Fruit fly (Drosophila melanogaster) whole organism, embryonic: ENCODE data around the gene alphaKap4.

Experiments used
- Ada2b ChIP-seq: fragments of 200-800 bp; sonication (Bioruptor generic); IDR thresholded peaks from 2 replicates; pipeline ENCODE4 v1.3.6; 2022; ENCODE audit warnings: missing biosample characterization, missing genetic modification characterization
- Antp ChIP-seq: fragments of 200-800 bp; sonication (Bioruptor generic); optimal IDR thresholded peaks from 3 replicates; lab custom pipeline; 2016; ENCODE audit warnings: missing biosample characterization, missing genetic modification characterization
- B-H2 ChIP-seq: fragments of 200-800 bp; sonication (Bioruptor generic); optimal IDR thresholded peaks from 2 replicates; lab custom pipeline; 2018; ENCODE audit warnings: missing biosample characterization, mild to moderate bottlenecking, missing genetic modification characterization
- BtbVII ChIP-seq: fragments of 200-800 bp; sonication (Bioruptor generic); optimal IDR thresholded peaks from 3 replicates; lab custom pipeline; 2017; ENCODE audit warnings: missing biosample characterization, mild to moderate bottlenecking, missing genetic modification characterization
- CG10366 ChIP-seq: fragments of 200-800 bp; sonication (Bioruptor generic); IDR thresholded peaks from 2 replicates; pipeline ENCODE4 v1.3.6; 2022; ENCODE audit warnings: missing biosample characterization, missing genetic modification characterization
- CG10462 ChIP-seq: fragments of 200-800 bp; sonication (Bioruptor generic); optimal IDR thresholded peaks from 2 replicates; lab custom pipeline; 2016; ENCODE audit warnings: missing biosample characterization, missing genetic modification characterization
- CG12659 ChIP-seq: fragments of 200-800 bp; sonication (Bioruptor generic); optimal IDR thresholded peaks from 3 replicates; lab custom pipeline; 2017; ENCODE audit warnings: mild to moderate bottlenecking, missing biosample characterization, missing genetic modification reagents, missing genetic modification characterization
- CG14667 ChIP-seq: fragments of 200-800 bp; sonication (Bioruptor generic); IDR thresholded peaks from 2 replicates; pipeline ENCODE4 v1.3.6; 2022; ENCODE audit warnings: missing biosample characterization, missing genetic modification characterization
- CG14965 ChIP-seq: fragments of 200-800 bp; sonication (Bioruptor generic); optimal IDR thresholded peaks from 2 replicates; lab custom pipeline; 2016; ENCODE audit warnings: missing biosample characterization, missing genetic modification characterization, borderline replicate concordance
- CG15696 ChIP-seq: fragments of 200-800 bp; sonication (Bioruptor generic); optimal IDR thresholded peaks from 2 replicates; lab custom pipeline; 2019; ENCODE audit warnings: missing biosample characterization, mild to moderate bottlenecking, missing genetic modification characterization, moderate library complexity
- CG1603 ChIP-seq: fragments of 200-800 bp; sonication (Bioruptor generic); optimal IDR thresholded peaks from 2 replicates; lab custom pipeline; 2019; ENCODE audit warnings: missing biosample characterization, mild to moderate bottlenecking, missing genetic modification characterization, moderate library complexity
- CG17328 ChIP-seq: fragments of 200-800 bp; sonication (Bioruptor generic); IDR thresholded peaks from 2 replicates; pipeline ENCODE4 v1.3.6; 2022; ENCODE audit warnings: missing biosample characterization, missing genetic modification characterization
- CG2678 ChIP-seq: fragments of 200-800 bp; sonication (Bioruptor generic); optimal IDR thresholded peaks from 3 replicates; lab custom pipeline; 2019; ENCODE audit warnings: missing biosample characterization, mild to moderate bottlenecking, missing genetic modification characterization, moderate library complexity
- CG30403 ChIP-seq: fragments of 200-800 bp; sonication (Bioruptor generic); optimal IDR thresholded peaks from 3 replicates; lab custom pipeline; 2016; ENCODE audit warnings: missing biosample characterization, missing genetic modification characterization
- CG3281 ChIP-seq: fragments of 200-800 bp; sonication (Bioruptor generic); optimal IDR thresholded peaks from 3 replicates; lab custom pipeline; 2017; ENCODE audit warnings: missing biosample characterization, mild to moderate bottlenecking, missing genetic modification characterization
- CG34422 ChIP-seq: fragments of 200-800 bp; sonication (Bioruptor generic); IDR thresholded peaks from 3 replicates; pipeline ENCODE4 v1.3.6; 2022; ENCODE audit warnings: missing biosample characterization, missing genetic modification characterization
- CG4424 ChIP-seq: fragments of 200-800 bp; sonication (Bioruptor generic); optimal IDR thresholded peaks from 3 replicates; lab custom pipeline; 2016; ENCODE audit warnings: missing biosample characterization, missing genetic modification characterization
- CG4617 ChIP-seq: fragments of 200-800 bp; sonication (Bioruptor generic); optimal IDR thresholded peaks from 3 replicates; lab custom pipeline; 2016; ENCODE audit warnings: missing biosample characterization, missing genetic modification characterization, borderline replicate concordance
- CG6254 ChIP-seq: fragments of 200-800 bp; sonication (Bioruptor generic); optimal IDR thresholded peaks from 3 replicates; lab custom pipeline; 2017; ENCODE audit warnings: mild to moderate bottlenecking, missing biosample characterization, missing genetic modification reagents, missing genetic modification characterization
- CG7987 ChIP-seq: fragments of 200-800 bp; sonication (Bioruptor generic); optimal IDR thresholded peaks from 2 replicates; lab custom pipeline; 2018; ENCODE audit warnings: missing biosample characterization, mild to moderate bottlenecking, missing genetic modification characterization, moderate library complexity
- CG8924 ChIP-seq: fragments of 200-800 bp; optimal IDR thresholded peaks from 3 replicates; lab custom pipeline; 2019; ENCODE audit warnings: missing biosample characterization, mild to moderate bottlenecking, missing genetic modification characterization, moderate library complexity
- GATAe ChIP-seq: fragments of 200-800 bp; sonication (Bioruptor generic); conservative IDR thresholded peaks from 2 replicates; pipeline ENCODE4 v1.3.6; 2022; ENCODE audit warnings: missing biosample characterization, missing genetic modification characterization
- HHEX ChIP-seq: fragments of 200-800 bp; sonication (Bioruptor generic); optimal IDR thresholded peaks from 3 replicates; lab custom pipeline; 2017; ENCODE audit warnings: missing biosample characterization, mild to moderate bottlenecking, missing genetic modification characterization, missing genetic modification reagents
- Hsf ChIP-seq: fragments of 200-800 bp; sonication (Bioruptor generic); optimal IDR thresholded peaks from 3 replicates; lab custom pipeline; 2016; ENCODE audit warnings: missing biosample characterization, missing genetic modification characterization
- MTF-1 ChIP-seq: fragments of 200-800 bp; sonication (Bioruptor generic); optimal IDR thresholded peaks from 2 replicates; lab custom pipeline; 2018; ENCODE audit warnings: missing biosample characterization, mild to moderate bottlenecking, missing genetic modification characterization, borderline replicate concordance
- Mrtf ChIP-seq: fragments of 200-800 bp; sonication (Bioruptor generic); IDR thresholded peaks from 3 replicates; pipeline ENCODE4 v1.3.6; 2022; ENCODE audit warnings: missing biosample characterization, missing genetic modification characterization
- NfI ChIP-seq: fragments of 200-800 bp; sonication (Bioruptor generic); optimal IDR thresholded peaks from 3 replicates; lab custom pipeline; 2018; ENCODE audit warnings: missing biosample characterization, mild to moderate bottlenecking, missing genetic modification characterization, moderate library complexity
- Optix ChIP-seq: fragments of 200-800 bp; sonication (Bioruptor generic); IDR thresholded peaks from 3 replicates; pipeline ENCODE4 v1.3.6; 2022; ENCODE audit warnings: missing biosample characterization, missing genetic modification characterization
- ap ChIP-seq: fragments of 200-800 bp; sonication (Bioruptor generic); IDR thresholded peaks from 2 replicates; pipeline ENCODE4 v1.3.6; 2022; ENCODE audit warnings: missing biosample characterization, missing genetic modification characterization
- bsh ChIP-seq, 2 experiments: fragments of 200-800 bp; sonication (Bioruptor generic); optimal IDR thresholded peaks; 2 replicates each; lab custom pipeline; 2017 to 2018; ENCODE audit warnings: mild to moderate bottlenecking in 2 of 2, missing biosample characterization in 2 of 2, missing genetic modification characterization in 2 of 2, moderate library complexity in 1 of 2
- dmrt11E ChIP-seq: fragments of 200-800 bp; sonication (Bioruptor generic); optimal IDR thresholded peaks from 3 replicates; lab custom pipeline; 2018; ENCODE audit warnings: missing biosample characterization, mild to moderate bottlenecking, missing genetic modification characterization, moderate library complexity
- esg ChIP-seq: fragments of 200-800 bp; sonication (Bioruptor generic); conservative IDR thresholded peaks from 2 replicates; pipeline ENCODE4 v1.3.6; 2022; ENCODE audit warnings: missing biosample characterization, missing genetic modification characterization
- ewg ChIP-seq: fragments of 200-800 bp; sonication (Bioruptor generic); optimal IDR thresholded peaks from 3 replicates; lab custom pipeline; 2017; ENCODE audit warnings: mild to moderate bottlenecking, missing biosample characterization, missing genetic modification reagents, missing genetic modification characterization
- gcm ChIP-seq: fragments of 200-800 bp; sonication (Bioruptor generic); optimal IDR thresholded peaks from 2 replicates; lab custom pipeline; 2019; ENCODE audit warnings: missing biosample characterization, mild to moderate bottlenecking, missing genetic modification characterization, moderate library complexity
- hth ChIP-seq: fragments of >200 bp; optimal IDR thresholded peaks from 2 replicates; lab custom pipeline; 2017; ENCODE audit warnings: inconsistent platforms
- lab ChIP-seq: fragments of 200-800 bp; sonication (Bioruptor generic); optimal IDR thresholded peaks from 3 replicates; lab custom pipeline; 2017; ENCODE audit warnings: missing biosample characterization, missing genetic modification characterization, mild to moderate bottlenecking, moderate library complexity, missing genetic modification reagents
- pnt ChIP-seq: fragments of 200-800 bp; sonication (Bioruptor generic); optimal IDR thresholded peaks from 3 replicates; lab custom pipeline; 2016; ENCODE audit warnings: missing biosample characterization, missing genetic modification characterization
- prd ChIP-seq, 3 experiments: fragments of >200 bp in 2 of 3; fragments of 200-800 bp in 1 of 3; sonication (Bioruptor generic) in 1 of 3; optimal IDR thresholded peaks in 2 of 3; IDR thresholded peaks in 1 of 3; 2 replicates in 2 of 3; 3 replicates in 1 of 3; pipeline versions ENCODE4 v1.3.6 to Lab custom; 2017 to 2022; ENCODE audit warnings: missing biosample characterization in 1 of 3, missing genetic modification characterization in 1 of 3
- pzg ChIP-seq: fragments of 200-800 bp; sonication (Bioruptor generic); optimal IDR thresholded peaks from 3 replicates; lab custom pipeline; 2018; ENCODE audit warnings: missing biosample characterization, mild to moderate bottlenecking, missing genetic modification characterization, moderate library complexity
- shn ChIP-seq: fragments of 200-800 bp; sonication (Bioruptor generic); optimal IDR thresholded peaks from 3 replicates; lab custom pipeline; 2016; ENCODE audit warnings: missing biosample characterization, missing genetic modification characterization
- slp2 ChIP-seq: fragments of 200-800 bp; sonication (Bioruptor generic); optimal IDR thresholded peaks from 2 replicates; lab custom pipeline; 2016; ENCODE audit warnings: missing biosample characterization, missing genetic modification characterization
- ssp ChIP-seq: fragments of 200-800 bp; sonication (Bioruptor generic); IDR thresholded peaks from 2 replicates; pipeline ENCODE4 v1.3.6; 2022; ENCODE audit warnings: missing biosample characterization, missing genetic modification characterization
- stc ChIP-seq: fragments of 200-800 bp; sonication (Bioruptor generic); IDR thresholded peaks from 2 replicates; pipeline ENCODE4 v1.3.6; 2022; ENCODE audit warnings: missing biosample characterization, missing genetic modification characterization
- stwl ChIP-seq: fragments of 200-800 bp; sonication (Bioruptor generic); optimal IDR thresholded peaks from 3 replicates; lab custom pipeline; 2018; ENCODE audit warnings: missing biosample characterization, mild to moderate bottlenecking, missing genetic modification characterization, moderate library complexity
- tin ChIP-seq: fragments of 200-800 bp; sonication (Bioruptor generic); optimal IDR thresholded peaks from 3 replicates; lab custom pipeline; 2016; ENCODE audit warnings: missing biosample characterization, missing genetic modification characterization
- tna ChIP-seq: fragments of 200-800 bp; sonication (Bioruptor generic); IDR thresholded peaks from 2 replicates; pipeline ENCODE4 v1.3.6; 2022; ENCODE audit warnings: missing biosample characterization, missing genetic modification characterization; ENCODE audit not compliant: partially characterized antibody
- toy ChIP-seq: fragments of 200-800 bp; sonication (Bioruptor generic); IDR thresholded peaks from 2 replicates; pipeline ENCODE4 v1.3.6; 2022; ENCODE audit warnings: missing biosample characterization, missing genetic modification characterization
- usp ChIP-seq: fragments of >200 bp; optimal IDR thresholded peaks from 2 replicates; lab custom pipeline; 2017; ENCODE audit warnings: missing biosample characterization, missing genetic modification characterization
- vvl ChIP-seq: fragments of 200-800 bp; sonication (Bioruptor generic); IDR thresholded peaks from 2 replicates; pipeline ENCODE4 v1.3.6; 2022; ENCODE audit warnings: missing biosample characterization, missing genetic modification characterization
- z ChIP-seq: fragments of 200-800 bp; sonication (Bioruptor generic); IDR thresholded peaks from 3 replicates; pipeline ENCODE4 v1.3.6; 2022; ENCODE audit warnings: missing biosample characterization, missing genetic modification characterization

alphaKap4 gene

DNA sequence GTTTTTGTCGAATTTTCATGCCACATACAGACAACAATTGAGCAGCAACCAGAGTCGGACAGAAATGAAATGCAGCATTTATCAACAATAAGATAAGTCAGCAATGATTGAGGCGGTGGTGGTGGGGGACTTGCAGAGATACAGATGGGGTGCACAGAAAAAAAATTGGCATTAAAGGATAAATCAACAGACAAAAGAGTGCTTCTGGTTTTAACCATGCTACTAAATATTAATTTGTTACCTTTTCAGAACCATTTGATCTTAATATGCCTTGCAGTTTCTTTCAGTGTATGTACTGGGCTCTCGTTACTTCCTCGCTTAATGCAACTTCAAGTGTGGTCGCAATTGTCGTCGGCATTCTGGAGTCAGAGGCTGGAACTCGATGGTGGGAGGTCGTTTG lies 22.1 kb downstream of the alphaKap4 start (continued):
- TF ChIP-seq bsh (GFP tag; optimal IDR thresholded peaks at IDR 0.05; lab: Kevin White, UChicago) (peak in 1 of 2 experiments; percentile 47), tin (peak; percentile 66), GATAe (no peak), MTF-1 (GFP tag; lab: Kevin White, UChicago) (peak; percentile 38), toy (GFP tag; lab: Robert Waterston, UW) (no peak), B-H2 (GFP tag; lab: Kevin White, UChicago) (no peak), ssp (peak; percentile 55), hth (lab: Kevin White, UChicago) (no peak), usp (no peak), pnt (GFP tag; lab: Kevin White, UChicago) (peak; percentile 24), CG4617 (GFP tag; lab: Kevin White, UChicago) (no peak), ap (GFP tag; lab: Robert Waterston, UW) (peak; percentile 32; the same call in 1 of the 2 replicates), z (GFP tag; lab: Robert Waterston, UW) (no peak), HHEX (GFP tag; lab: Kevin White, UChicago) (peak; percentile 20), CG30403 (peak; percentile 11), slp2 (peak; percentile 35), stwl (tag; lab: Kevin White, UChicago) (peak; percentile 35), dmrt11E (tag; lab: Kevin White, UChicago) (peak; percentile 70), CG10366 (GFP tag; lab: Robert Waterston, UW) (peak; percentile 54), CG2678 (tag; lab: Kevin White, UChicago) (peak; percentile 57), Hsf (GFP tag; lab: Kevin White, UChicago) (peak; percentile 38), Mrtf (GFP tag; lab: Robert Waterston, UW) (peak; percentile 40; the same call in 1 of the 3 replicates), CG10462 (GFP tag; lab: Kevin White, UChicago) (no peak), tna (GFP tag; lab: Robert Waterston, UW) (no peak), CG4424 (GFP tag; lab: Kevin White, UChicago) (peak; percentile 72), CG8924 (tag; lab: Kevin White, UChicago) (peak; percentile 16), ewg (peak; percentile 11), CG14965 (GFP tag; lab: Kevin White, UChicago) (peak; percentile 59), CG3281 (GFP tag; lab: Kevin White, UChicago) (no peak), CG14667 (GFP tag; lab: Robert Waterston, UW) (peak; percentile 42; the same call in 1 of the 2 replicates), prd (optimal IDR thresholded peaks at IDR 0.05; lab: Kevin White, UChicago) (no peak), prd (GFP tag; IDR thresholded peaks at IDR 0.05; lab: Robert Waterston, UW) (peak; percentile 84), CG12659 (GFP tag; lab: Kevin White, UChicago) (no peak), Optix (GFP tag; lab: Robert Waterston, UW) (0 out of 3 replicates have a peak, but pooled peaks have one; percentile 42), NfI (no peak), CG17328 (GFP tag; lab: Robert Waterston, UW) (peak; percentile 82), CG34422 (GFP tag; lab: Robert Waterston, UW) (peak; percentile 73; the same call in 2 of the 3 replicates), CG7987 (no peak), lab (peak; percentile 35), CG15696 (tag; lab: Kevin White, UChicago) (peak; percentile 86), shn (peak; percentile 17), vvl (GFP tag; lab: Robert Waterston, UW) (peak; percentile 74), stc (GFP tag; lab: Robert Waterston, UW) (peak; percentile 23; the same call in 1 of the 2 replicates), CG1603 (tag; lab: Kevin White, UChicago) (peak; percentile 57), pzg (no peak), gcm (GFP tag; lab: Kevin White, UChicago) (no peak), CG6254 (GFP tag; lab: Kevin White, UChicago) (peak; percentile 70), esg (GFP tag; lab: Robert Waterston, UW) (peak; percentile 23; the same call in 1 of the 2 replicates), BtbVII (no peak), Ada2b (GFP tag; lab: Robert Waterston, UW) (peak; percentile 67), Antp (no peak)
